Worm (Caenorhabditis elegans) whole organism, L2 larva: ENCODE measurements around the gene F54B3.2.

Experiments
- R02D3.7 ChIP-seq: fragments of 150-350 bp; optimal IDR thresholded peaks from 2 replicates; lab custom pipeline; 2014; ENCODE audit warnings: missing biosample characterization, missing genetic modification characterization
- ZK546.5 ChIP-seq: sonication (generic microtip); optimal IDR thresholded peaks from 2 replicates; lab custom pipeline; 2017; ENCODE audit warnings: missing biosample characterization, missing genetic modification characterization
- dmd-4 ChIP-seq: sonication (generic microtip); optimal IDR thresholded peaks from 2 replicates; lab custom pipeline; 2017; ENCODE audit warnings: missing biosample characterization, missing genetic modification characterization
- elt-3 ChIP-seq: sonication (generic microtip); optimal IDR thresholded peaks from 2 replicates; lab custom pipeline; 2017; ENCODE audit warnings: missing biosample characterization, missing genetic modification characterization
- lin-39 ChIP-seq: fragments of 150-350 bp; optimal IDR thresholded peaks from 2 replicates; lab custom pipeline; 2014; ENCODE audit warnings: missing biosample characterization, missing genetic modification reagents, missing genetic modification characterization
- sem-4 ChIP-seq: fragments of 150-350 bp; optimal IDR thresholded peaks from 2 replicates; lab custom pipeline; 2014; ENCODE audit warnings: missing biosample characterization, missing genetic modification reagents, missing genetic modification characterization
- unc-62 ChIP-seq: fragments of 150-350 bp; optimal IDR thresholded peaks from 2 replicates; lab custom pipeline; 2014; ENCODE audit warnings: missing biosample characterization, missing genetic modification reagents, missing genetic modification characterization

DNA sequence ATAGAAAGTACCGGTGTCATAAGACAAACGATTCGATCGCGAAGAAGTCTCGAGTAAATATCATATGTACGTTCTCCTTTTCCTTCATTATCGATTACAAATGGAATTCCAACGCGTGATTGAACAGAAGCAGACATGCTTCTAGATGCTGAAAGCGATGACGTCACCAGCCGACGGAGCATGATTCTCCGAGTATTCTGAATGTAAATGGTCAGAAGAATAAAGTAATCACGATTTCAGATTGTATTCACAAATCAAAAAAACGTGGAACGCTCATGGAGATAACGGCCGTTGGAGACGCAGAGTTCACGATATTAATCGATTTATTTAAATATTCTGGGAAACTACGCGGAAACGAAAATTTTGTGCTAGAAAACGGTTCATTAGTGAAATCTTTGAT is 32.7 kb upstream of the F54B3.2 start, which contains the start of gene clpp-1:
- TF ChIP-seq elt-3 (tag; lab: Kevin White, UChicago) (no peak), lin-39 (tag; lab: Kevin White, UChicago) (no peak), R02D3.7 (no peak), sem-4 (tag; lab: Kevin White, UChicago) (no peak), ZK546.5 (tag; lab: Kevin White, UChicago) (no peak), unc-62 (GFP tag; lab: Kevin White, UChicago) (no peak), dmd-4 (no peak)
